3 worm cellular contexts compared by ENCODE assay signal in genomic region chrV:20165808-20166207, ce11.
TF ChIP-seq lines count a peak whose summit lies in the region.

No protein-coding gene starts in this region.

TF ChIP-seq in whole organism, L2 larva, 48 proteins besides CTCF, POLR2A, EP300 and RAD21:
- TF ChIP-seq skn-1 (tag; optimal IDR thresholded peaks at IDR 0.05; lab: Kevin White, UChicago) = peak; percentile 86
- TF ChIP-seq ceh-82 (tag; optimal IDR thresholded peaks at IDR 0.05; lab: Kevin White, UChicago) = no peak
- no peak for TF ChIP-seq unc-55 (GFP tag; optimal IDR thresholded peaks at IDR 0.05; lab: Kevin White, UChicago)
- TF ChIP-seq mab-5 (tag; optimal IDR thresholded peaks at IDR 0.05; lab: Kevin White, UChicago) = no peak
- peak; percentile 8 for TF ChIP-seq fos-1 (tag; optimal IDR thresholded peaks at IDR 0.05; lab: Kevin White, UChicago)
- TF ChIP-seq nhr-12 (tag; optimal IDR thresholded peaks at IDR 0.05; lab: Kevin White, UChicago) = no peak
- no peak for TF ChIP-seq elt-3 (tag; optimal IDR thresholded peaks at IDR 0.05; lab: Kevin White, UChicago)

TF ChIP-seq in whole organism, L3 larva, 47 proteins besides CTCF, POLR2A, EP300 and RAD21:
- no peak for TF ChIP-seq hmg-11 (tag; optimal IDR thresholded peaks at IDR 0.05; lab: Kevin White, UChicago)
- peak; percentile 90 for TF ChIP-seq skn-1 (tag; optimal IDR thresholded peaks at IDR 0.05; lab: Kevin White, UChicago)
- peak; percentile 71 for TF ChIP-seq elt-2 (tag; optimal IDR thresholded peaks at IDR 0.05; lab: Kevin White, UChicago)
- TF ChIP-seq snpc-4 (tag; optimal IDR thresholded peaks at IDR 0.05; lab: Kevin White, UChicago) = no peak

TF ChIP-seq in whole organism, L4 larva, 104 proteins besides CTCF, POLR2A, EP300 and RAD21:
- TF ChIP-seq hlh-11 (tag; optimal IDR thresholded peaks at IDR 0.05; lab: Kevin White, UChicago) (no peak), aha-1 (tag; lab: Kevin White, UChicago) (peak; percentile 57), F10B5.3 (tag; optimal IDR thresholded peaks at IDR 0.05; lab: Kevin White, UChicago) (no peak), zip-2 (tag; optimal IDR thresholded peaks at IDR 0.05; lab: Kevin White, UChicago) (no peak), daf-16 (GFP tag; optimal IDR thresholded peaks at IDR 0.05; lab: Kevin White, UChicago) (no peak), daf-16 (tag; optimal IDR thresholded peaks at IDR 0.05; lab: Kevin White, UChicago) (peak; percentile 85), lin-13 (GFP tag; optimal IDR thresholded peaks at IDR 0.05; lab: Kevin White, UChicago) (no peak), pqm-1 (tag; optimal IDR thresholded peaks at IDR 0.05; lab: Kevin White, UChicago) (peak; percentile 16), dve-1 (tag; optimal IDR thresholded peaks at IDR 0.05; lab: Kevin White, UChicago; ENCODE audit: insufficient read depth) (peak; percentile 71)

Comparison
In these comparisons a context has a peak if more than half of its experiments do, and no peak if none do; other contexts are left out.
1. Of the 23 proteins assayed by ChIP-seq in both whole organism, L4 larva and whole organism, L2 larva: peak only in whole organism, L4 larva: none; only in whole organism, L2 larva: fos-1 and skn-1; in both: none; in neither: 21.